Worm (Caenorhabditis elegans) whole organism, L2 larva: ENCODE results near the gene cec-6.

Experiments used
- C34F6.9 ChIP-seq: fragments of 150-350 bp; optimal IDR thresholded peaks from 2 replicates; lab custom pipeline; 2014; ENCODE audit warnings: missing biosample characterization, missing genetic modification characterization
- F13H6.1 ChIP-seq: sonication (generic microtip); optimal IDR thresholded peaks from 2 replicates; lab custom pipeline; 2016; ENCODE audit warnings: missing genetic modification characterization, missing compliant biosample characterization
- aly-2 ChIP-seq: fragments of 150-350 bp; optimal IDR thresholded peaks from 2 replicates; lab custom pipeline; 2014; ENCODE audit warnings: missing biosample characterization, missing genetic modification characterization
- ceh-82 ChIP-seq: fragments of 150-350 bp; optimal IDR thresholded peaks from 2 replicates; lab custom pipeline; 2014; ENCODE audit warnings: missing biosample characterization, missing genetic modification characterization
- lin-13 ChIP-seq: fragments of 150-350 bp; optimal IDR thresholded peaks from 2 replicates; lab custom pipeline; 2014; ENCODE audit warnings: missing biosample characterization, missing genetic modification reagents, missing genetic modification characterization
- nhr-12 ChIP-seq: fragments of 150-350 bp; optimal IDR thresholded peaks from 2 replicates; lab custom pipeline; 2014; ENCODE audit warnings: missing biosample characterization, missing genetic modification characterization
- nhr-21 ChIP-seq: fragments of 150-350 bp; optimal IDR thresholded peaks from 2 replicates; lab custom pipeline; 2014; ENCODE audit warnings: missing biosample characterization, missing genetic modification characterization
- nhr-237 ChIP-seq: fragments of 150-350 bp; optimal IDR thresholded peaks from 2 replicates; lab custom pipeline; 2014; ENCODE audit warnings: missing biosample characterization, missing genetic modification characterization
- skn-1 ChIP-seq: sonication (generic microtip); optimal IDR thresholded peaks from 2 replicates; lab custom pipeline; 2017; ENCODE audit warnings: missing biosample characterization, missing genetic modification characterization
- ztf-11 ChIP-seq: sonication (generic microtip); optimal IDR thresholded peaks from 2 replicates; lab custom pipeline; 2017; ENCODE audit warnings: missing biosample characterization, missing genetic modification characterization

DNA sequence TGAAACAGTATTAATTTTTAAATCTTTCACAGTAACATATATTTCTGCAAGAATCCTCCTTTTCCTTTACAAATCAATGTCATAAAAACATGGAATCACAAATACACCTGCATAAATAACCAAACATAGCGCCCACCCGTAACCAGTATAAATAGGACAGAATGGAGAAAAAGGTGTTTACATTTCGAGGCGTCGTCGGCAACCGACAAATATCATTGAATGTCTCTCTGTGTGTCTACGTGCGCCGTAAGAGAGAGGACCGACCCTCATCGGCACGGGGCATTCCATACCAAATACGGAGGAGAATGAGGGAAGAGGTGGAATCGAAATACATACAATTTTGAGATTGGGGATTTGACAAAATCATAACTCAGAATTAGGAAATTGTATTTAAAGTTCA is 20.4 kb downstream of the cec-6 start:
- TF ChIP-seq ceh-82 (tag; lab: Kevin White, UChicago) (no peak), nhr-21 (no peak), nhr-12 (tag; lab: Kevin White, UChicago) (no peak), ztf-11 (tag; lab: Kevin White, UChicago) (no peak), aly-2 (no peak), skn-1 (tag; lab: Kevin White, UChicago) (no peak), C34F6.9 (no peak), lin-13 (GFP tag; lab: Kevin White, UChicago) (no peak), nhr-237 (tag; lab: Kevin White, UChicago) (no peak), F13H6.1 (tag; lab: Kevin White, UChicago) (no peak)
